Fruit fly (Drosophila melanogaster): Measurements from ENCODE around the gene gzl.

- TF ChIP-seq psq (optimal IDR thresholded peaks at IDR 0.05) (no peak), usp (GFP tag; optimal IDR thresholded peaks at IDR 0.05) (no peak), pan (optimal IDR thresholded peaks at IDR 0.05) (no peak), Dll (optimal IDR thresholded peaks at IDR 0.05) (no peak)
Measured at dm6 chr3R:6432321-6432720, 49.6 kb downstream of the gzl start.
